Fruit fly (Drosophila melanogaster): Measurements from ENCODE around the gene Kebab.

- TF ChIP-seq BEAF-32 (GFP tag; optimal IDR thresholded peaks at IDR 0.05) (no peak), croc (GFP tag; conservative IDR thresholded peaks at IDR 0.05) (no peak), CG1647 (GFP tag; optimal IDR thresholded peaks at IDR 0.05) (no peak)
These were observed 44.9 kb downstream of the Kebab start for dm6 chr2L:2090235-2090634.

Data from whole organism, embryonic.